Worm (Caenorhabditis elegans) whole organism, L4 larva: ENCODE results near the gene C25F6.8.
A peak's percentile ranks its signal among the peaks of the same experiment; 100 is the strongest.

Experiments
- Y5F2A.4 ChIP-seq: fragments of 200-800 bp; sonication (Bioruptor generic); optimal IDR thresholded peaks from 2 replicates; lab custom pipeline; 2018; ENCODE audit warnings: mild to moderate bottlenecking, missing genetic modification characterization, missing compliant biosample characterization
- Y75B8A.6 ChIP-seq: fragments of 200-800 bp; sonication (Bioruptor generic); IDR thresholded peaks from 2 replicates; pipeline ENCODE4 v1.3.6; 2022; ENCODE audit warnings: missing genetic modification reagents, missing genetic modification characterization, missing compliant biosample characterization
- ceh-20 ChIP-seq: fragments of 200-800 bp; sonication (Bioruptor generic); IDR thresholded peaks from 2 replicates; pipeline ENCODE4 v1.3.6; 2022; ENCODE audit warnings: missing genetic modification reagents, missing genetic modification characterization, missing compliant biosample characterization
- ces-1 ChIP-seq: fragments of 150-350 bp; sonication (generic microtip); optimal IDR thresholded peaks from 4 replicates; lab custom pipeline; 2014; ENCODE audit warnings: missing biosample characterization, missing genetic modification reagents, missing genetic modification characterization
- duxl-1 ChIP-seq: sonication (generic microtip); optimal IDR thresholded peaks from 2 replicates; lab custom pipeline; 2016; ENCODE audit warnings: mild to moderate bottlenecking, missing genetic modification characterization, moderate library complexity, missing compliant biosample characterization; ENCODE audit not compliant: poor library complexity
- egl-27 ChIP-seq: sonication (generic microtip); optimal IDR thresholded peaks from 3 replicates; lab custom pipeline; 2017; ENCODE audit warnings: missing biosample characterization, missing genetic modification reagents, missing genetic modification characterization
- egl-43 ChIP-seq: fragments of 200-800 bp; sonication (Bioruptor generic); IDR thresholded peaks from 2 replicates; pipeline ENCODE4 v1.3.6; 2022; ENCODE audit warnings: missing genetic modification reagents, missing genetic modification characterization, missing compliant biosample characterization
- lin-29 ChIP-seq: fragments of 200-800 bp; sonication (Bioruptor generic); IDR thresholded peaks from 2 replicates; pipeline ENCODE4 v1.3.6; 2022; ENCODE audit warnings: missing genetic modification reagents, missing genetic modification characterization, missing compliant biosample characterization
- lin-38 ChIP-seq: fragments of 200-800 bp; sonication (Bioruptor generic); IDR thresholded peaks from 2 replicates; pipeline ENCODE4 v1.3.6; 2022; ENCODE audit warnings: missing genetic modification reagents, missing genetic modification characterization, missing compliant biosample characterization
- madf-9 ChIP-seq: fragments of 200-800 bp; sonication (Bioruptor generic); conservative IDR thresholded peaks from 2 replicates; pipeline ENCODE4 v1.3.6; 2022; ENCODE audit warnings: missing genetic modification reagents, missing genetic modification characterization, missing compliant biosample characterization
- nhr-48 ChIP-seq: sonication (generic microtip); optimal IDR thresholded peaks from 2 replicates; lab custom pipeline; 2016; ENCODE audit warnings: mild to moderate bottlenecking, missing genetic modification characterization, missing compliant biosample characterization
- nhr-76 ChIP-seq: fragments of 150-350 bp; optimal IDR thresholded peaks from 2 replicates; lab custom pipeline; 2014; ENCODE audit warnings: missing biosample characterization, missing genetic modification characterization
- spr-1 ChIP-seq: sonication (generic microtip); optimal IDR thresholded peaks from 2 replicates; lab custom pipeline; 2016; ENCODE audit warnings: mild to moderate bottlenecking, missing genetic modification characterization, missing compliant biosample characterization
- unc-130 ChIP-seq: sonication (generic microtip); optimal IDR thresholded peaks from 2 replicates; lab custom pipeline; 2016; ENCODE audit warnings: missing genetic modification reagents, missing genetic modification characterization, missing compliant biosample characterization
- unc-62 ChIP-seq, 3 experiments: fragments of 150-350 bp in 1 of 3; sonication (generic microtip); optimal IDR thresholded peaks in 2 of 3; peaks in 1 of 3; 1 replicate in 1 of 3; 2 replicates in 2 of 3; lab custom pipeline; 2014 to 2017; ENCODE audit warnings: missing biosample characterization in 3 of 3, missing genetic modification characterization in 3 of 3, missing genetic modification reagents in 3 of 3, missing genotype in 1 of 3

C25F6.8 gene

ce11 chrX:5489538-5489937 is 41.5 kb downstream of the C25F6.8 start, which contains the start of gene F55D1.1:
Gene F55D1.1, plus strand, starts transcription at chrX:5489838.
- TF ChIP-seq lin-29 (GFP tag; lab: Robert Waterston, UW), result no peak
- TF ChIP-seq madf-9, result no peak
- TF ChIP-seq lin-38 (GFP tag; lab: Robert Waterston, UW), result no peak
- no peak for TF ChIP-seq egl-43
- no peak for TF ChIP-seq ceh-20 (GFP tag; lab: Robert Waterston, UW)
- no peak for TF ChIP-seq nhr-76 (tag; lab: Kevin White, UChicago)
- no peak for TF ChIP-seq ces-1
- TF ChIP-seq Y5F2A.4 (GFP tag; lab: Kevin White, UChicago), result no peak
- no peak for TF ChIP-seq nhr-48 (tag; lab: Kevin White, UChicago)
- no peak for TF ChIP-seq egl-27 (tag; lab: Kevin White, UChicago)
- no peak for TF ChIP-seq unc-130 (GFP tag; lab: Kevin White, UChicago)
- no peak for TF ChIP-seq spr-1 (tag; lab: Kevin White, UChicago)

ce11 chrX:5492820-5493382 is 44.9 kb downstream of the C25F6.8 start, which contains the start of the genes bus-8A and bus-8B:
Gene bus-8A, plus strand, starts transcription at chrX:5492915.
Gene bus-8B, plus strand, starts transcription at chrX:5493332.
- TF ChIP-seq unc-62 (GFP tag; optimal IDR thresholded peaks at IDR 0.05 in 1 of 2; lab: Kevin White, UChicago) (peak in 1 of 2 experiments; percentile 94), unc-62 (tag; optimal IDR thresholded peaks at IDR 0.05; lab: Kevin White, UChicago) (no peak), egl-43 (0 out of 2 replicates have a peak, but pooled peaks have one; percentile 24), duxl-1 (tag; lab: Kevin White, UChicago) (no peak), Y75B8A.6 (no peak)
- TF ChIP-seq, all 104 proteins: peak for 2
